Worm (Caenorhabditis elegans) whole organism, young adult: ENCODE data around the gene F53F4.17.

ENCODE experiments used
- F49E8.2 ChIP-seq: sonication (generic microtip); optimal IDR thresholded peaks from 3 replicates; lab custom pipeline; 2017; ENCODE audit warnings: missing genetic modification characterization, mild to moderate bottlenecking, missing compliant biosample characterization, antibody characterized with exemption, moderate library complexity; ENCODE audit not compliant: insufficient read depth
- bed-2 ChIP-seq: fragments of 200-800 bp; sonication (Bioruptor generic); IDR thresholded peaks from 2 replicates; pipeline ENCODE4 v1.3.6; 2022; ENCODE audit warnings: missing genetic modification reagents, missing genetic modification characterization, missing compliant biosample characterization
- ceh-40 ChIP-seq: fragments of 200-800 bp; sonication (Bioruptor generic); IDR thresholded peaks from 2 replicates; pipeline ENCODE4 v1.3.6; 2022; ENCODE audit warnings: missing genetic modification characterization, missing compliant biosample characterization
- egrh-3 ChIP-seq: fragments of 200-800 bp; sonication (Bioruptor generic); IDR thresholded peaks from 2 replicates; pipeline ENCODE4 v1.3.6; 2022; ENCODE audit warnings: missing genetic modification reagents, missing genetic modification characterization, missing compliant biosample characterization
- gei-17 ChIP-seq: fragments of 200-800 bp; sonication (Bioruptor generic); optimal IDR thresholded peaks from 2 replicates; lab custom pipeline; 2018; ENCODE audit warnings: mild to moderate bottlenecking, missing genetic modification characterization, missing compliant biosample characterization
- pha-4 ChIP-seq: fragments of 150-350 bp; sonication (generic microtip); optimal IDR thresholded peaks from 2 replicates; lab custom pipeline; 2014; ENCODE audit warnings: missing biosample characterization, missing genetic modification reagents, missing genetic modification characterization
- unc-62 ChIP-seq: fragments of 150-350 bp; optimal IDR thresholded peaks from 2 replicates; lab custom pipeline; 2014; ENCODE audit warnings: missing biosample characterization, missing genetic modification reagents, missing genetic modification characterization
- ztf-28 ChIP-seq: fragments of 200-800 bp; sonication (Bioruptor generic); IDR thresholded peaks from 2 replicates; pipeline ENCODE4 v1.3.6; 2022; ENCODE audit warnings: missing genetic modification reagents, missing genetic modification characterization, missing compliant biosample characterization

DNA sequence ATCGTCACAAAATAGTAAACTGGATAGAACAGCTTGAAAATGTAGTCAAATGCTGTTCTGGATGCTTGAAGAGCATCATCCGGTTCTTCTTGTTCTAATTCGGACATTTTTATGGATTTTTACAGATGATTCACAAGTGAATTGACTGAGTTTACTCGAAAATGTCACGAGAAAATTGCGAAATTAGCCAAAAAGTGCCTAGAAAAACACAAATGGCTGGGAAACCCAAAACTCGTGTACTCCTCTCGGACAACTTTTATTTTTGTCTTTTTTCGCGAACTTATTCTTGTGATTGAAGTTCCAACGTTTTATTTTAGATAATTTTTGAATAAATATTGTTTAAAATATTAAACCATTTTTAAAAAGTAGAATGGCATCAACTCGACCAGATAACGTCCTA, 36.4 kb upstream of the F53F4.17 start, which contains the start of the genes C56A3.4 and C56A3.5:
- TF ChIP-seq gei-17 (GFP tag; lab: Kevin White, UChicago) (no peak), egrh-3 (no peak), pha-4 (tag; lab: Kevin White, UChicago) (no peak), unc-62 (GFP tag; lab: Kevin White, UChicago) (no peak), ztf-28 (GFP tag; lab: Robert Waterston, UW) (no peak), F49E8.2 (tag; lab: Kevin White, UChicago) (no peak), ceh-40 (GFP tag; lab: Robert Waterston, UW) (no peak), bed-2 (no peak)
